Fruit fly (Drosophila melanogaster) whole organism, embryonic: ENCODE results near the gene lwr.
A peak's percentile ranks its signal among the peaks of the same experiment; 100 is the strongest.

Source experiments
- CG13123 ChIP-seq: fragments of 200-800 bp; sonication (Bioruptor generic); optimal IDR thresholded peaks from 2 replicates; lab custom pipeline; 2016; ENCODE audit warnings: missing biosample characterization, missing genetic modification characterization
- CG13775 ChIP-seq: fragments of 200-800 bp; sonication (Bioruptor generic); optimal IDR thresholded peaks from 3 replicates; lab custom pipeline; 2017; ENCODE audit warnings: missing biosample characterization, mild to moderate bottlenecking, missing genetic modification characterization
- CG13894 ChIP-seq: fragments of 200-800 bp; sonication (Bioruptor generic); optimal IDR thresholded peaks from 3 replicates; lab custom pipeline; 2018; ENCODE audit warnings: missing biosample characterization, mild to moderate bottlenecking, missing genetic modification characterization, moderate library complexity
- CG14860 ChIP-seq: fragments of 200-800 bp; sonication (Bioruptor generic); IDR thresholded peaks from 3 replicates; pipeline ENCODE4 v1.3.6; 2022; ENCODE audit warnings: missing biosample characterization, missing genetic modification characterization; ENCODE audit not compliant: partially characterized antibody
- CG15269 ChIP-seq: fragments of 200-800 bp; sonication (Bioruptor generic); optimal IDR thresholded peaks from 2 replicates; lab custom pipeline; 2018; ENCODE audit warnings: missing biosample characterization, mild to moderate bottlenecking, missing genetic modification characterization, moderate library complexity
- CG15696 ChIP-seq: fragments of 200-800 bp; sonication (Bioruptor generic); optimal IDR thresholded peaks from 2 replicates; lab custom pipeline; 2019; ENCODE audit warnings: missing biosample characterization, mild to moderate bottlenecking, missing genetic modification characterization, moderate library complexity
- CG17385 ChIP-seq: fragments of 200-800 bp; sonication (Bioruptor generic); optimal IDR thresholded peaks from 3 replicates; lab custom pipeline; 2018; ENCODE audit warnings: missing biosample characterization, mild to moderate bottlenecking, missing genetic modification characterization
- CG17829 ChIP-seq: fragments of 200-800 bp; optimal IDR thresholded peaks from 2 replicates; lab custom pipeline; 2019; ENCODE audit warnings: missing biosample characterization, mild to moderate bottlenecking, missing genetic modification characterization, moderate library complexity
- CG2116 ChIP-seq: fragments of 200-800 bp; sonication (Bioruptor generic); optimal IDR thresholded peaks from 3 replicates; lab custom pipeline; 2018; ENCODE audit warnings: missing biosample characterization, mild to moderate bottlenecking, missing genetic modification characterization
- CG2120 ChIP-seq: fragments of 200-800 bp; sonication (Bioruptor generic); optimal IDR thresholded peaks from 3 replicates; lab custom pipeline; 2016; ENCODE audit warnings: missing biosample characterization, missing genetic modification characterization
- CG3995 ChIP-seq: fragments of 200-800 bp; sonication (Bioruptor generic); optimal IDR thresholded peaks from 3 replicates; lab custom pipeline; 2016; ENCODE audit warnings: missing biosample characterization, missing genetic modification characterization
- CG42726 ChIP-seq: fragments of 200-800 bp; sonication (Bioruptor generic); IDR thresholded peaks from 2 replicates; pipeline ENCODE4 v1.3.6; 2022; ENCODE audit warnings: missing biosample characterization, missing genetic modification characterization; ENCODE audit not compliant: partially characterized antibody
- CG4282 ChIP-seq: fragments of 200-800 bp; sonication (Bioruptor generic); optimal IDR thresholded peaks from 2 replicates; lab custom pipeline; 2016; ENCODE audit warnings: missing biosample characterization, missing genetic modification characterization
- CG4617 ChIP-seq: fragments of 200-800 bp; sonication (Bioruptor generic); optimal IDR thresholded peaks from 3 replicates; lab custom pipeline; 2016; ENCODE audit warnings: missing biosample characterization, missing genetic modification characterization, borderline replicate concordance
- CG7839 ChIP-seq: fragments of 200-800 bp; sonication (Bioruptor generic); optimal IDR thresholded peaks from 3 replicates; lab custom pipeline; 2018; ENCODE audit warnings: missing biosample characterization, mild to moderate bottlenecking, missing genetic modification characterization, moderate library complexity
- CG7987 ChIP-seq: fragments of 200-800 bp; sonication (Bioruptor generic); optimal IDR thresholded peaks from 2 replicates; lab custom pipeline; 2018; ENCODE audit warnings: missing biosample characterization, mild to moderate bottlenecking, missing genetic modification characterization, moderate library complexity
- CG8281 ChIP-seq: fragments of 200-800 bp; sonication (Bioruptor generic); optimal IDR thresholded peaks from 2 replicates; lab custom pipeline; 2018; ENCODE audit warnings: missing biosample characterization, mild to moderate bottlenecking, missing genetic modification characterization, moderate library complexity
- CG9817 ChIP-seq: fragments of 200-800 bp; sonication (Bioruptor generic); optimal IDR thresholded peaks from 2 replicates; lab custom pipeline; 2018; ENCODE audit warnings: missing biosample characterization, mild to moderate bottlenecking, missing genetic modification characterization, moderate library complexity
- CHES-1-like ChIP-seq: fragments of 200-800 bp; sonication (Bioruptor generic); optimal IDR thresholded peaks from 2 replicates; lab custom pipeline; 2016; ENCODE audit warnings: missing biosample characterization, missing genetic modification characterization
- D19B ChIP-seq: fragments of 200-800 bp; sonication (Bioruptor generic); optimal IDR thresholded peaks from 2 replicates; lab custom pipeline; 2017; ENCODE audit warnings: missing biosample characterization, mild to moderate bottlenecking, missing genetic modification characterization
- HmgD ChIP-seq: fragments of 200-800 bp; sonication (Bioruptor generic); optimal IDR thresholded peaks from 3 replicates; lab custom pipeline; 2016; ENCODE audit warnings: missing biosample characterization, missing genetic modification characterization
- Hmx ChIP-seq: fragments of 200-800 bp; sonication (Bioruptor generic); optimal IDR thresholded peaks from 2 replicates; lab custom pipeline; 2016; ENCODE audit warnings: missing biosample characterization, missing genetic modification characterization
- Hr39 ChIP-seq: fragments of >200 bp; optimal IDR thresholded peaks from 2 replicates; lab custom pipeline; 2017
- Med ChIP-seq: fragments of 200-800 bp; sonication (Bioruptor generic); peaks from one replicate; lab custom pipeline; 2016; ENCODE audit warnings: missing biosample characterization, missing genetic modification characterization, mild to moderate bottlenecking, inconsistent platforms, moderate library complexity
- NC2β ChIP-seq: fragments of 200-800 bp; sonication (Bioruptor generic); optimal IDR thresholded peaks from 2 replicates; lab custom pipeline; 2016; ENCODE audit warnings: missing biosample characterization, missing genetic modification characterization
- Opbp ChIP-seq: fragments of 200-800 bp; sonication (Bioruptor generic); IDR thresholded peaks from 3 replicates; pipeline ENCODE4 v1.3.6; 2022; ENCODE audit warnings: missing biosample characterization, missing genetic modification characterization; ENCODE audit not compliant: partially characterized antibody
- Pdp1 ChIP-seq, 2 experiments: fragments of 200-800 bp; sonication (Bioruptor generic); optimal IDR thresholded peaks; 3 replicates each; lab custom pipeline; 2016; ENCODE audit warnings: missing biosample characterization in 2 of 2, missing genetic modification characterization in 2 of 2, mild to moderate bottlenecking in 1 of 2, moderate library complexity in 1 of 2
- Spps ChIP-seq: fragments of 200-800 bp; sonication (Bioruptor generic); optimal IDR thresholded peaks from 2 replicates; lab custom pipeline; 2018; ENCODE audit warnings: missing biosample characterization, mild to moderate bottlenecking, missing genetic modification characterization
- Ssrp ChIP-seq: fragments of 200-800 bp; sonication (Bioruptor generic); optimal IDR thresholded peaks from 2 replicates; lab custom pipeline; 2018; ENCODE audit warnings: missing biosample characterization, mild to moderate bottlenecking, missing genetic modification characterization, moderate library complexity
- Usf ChIP-seq: fragments of 200-800 bp; sonication (Bioruptor generic); optimal IDR thresholded peaks from 2 replicates; lab custom pipeline; 2017; ENCODE audit warnings: missing genotype, missing biosample characterization, missing genetic modification characterization
- ash1 ChIP-seq: fragments of 200-800 bp; sonication (Bioruptor generic); optimal IDR thresholded peaks from 2 replicates; lab custom pipeline; 2018; ENCODE audit warnings: missing biosample characterization, mild to moderate bottlenecking, missing genetic modification characterization
- cas ChIP-seq: fragments of 200-800 bp; sonication (Bioruptor generic); IDR thresholded peaks from 2 replicates; pipeline ENCODE4 v1.3.6; 2022; ENCODE audit warnings: missing biosample characterization, missing genetic modification characterization
- dpn ChIP-seq, 2 experiments: fragments of 200-800 bp; sonication (Bioruptor generic); optimal IDR thresholded peaks; 3 replicates each; lab custom pipeline; 2016; ENCODE audit warnings: missing biosample characterization in 2 of 2, missing genetic modification characterization in 2 of 2
- ewg ChIP-seq: fragments of 200-800 bp; sonication (Bioruptor generic); optimal IDR thresholded peaks from 3 replicates; lab custom pipeline; 2017; ENCODE audit warnings: mild to moderate bottlenecking, missing biosample characterization, missing genetic modification reagents, missing genetic modification characterization
- fd64A ChIP-seq: fragments of 200-800 bp; sonication (Bioruptor generic); optimal IDR thresholded peaks from 3 replicates; lab custom pipeline; 2018; ENCODE audit warnings: missing biosample characterization, mild to moderate bottlenecking, missing genetic modification characterization
- gem ChIP-seq: fragments of 200-800 bp; sonication (Bioruptor generic); optimal IDR thresholded peaks from 2 replicates; lab custom pipeline; 2019; ENCODE audit warnings: missing biosample characterization, mild to moderate bottlenecking, missing genetic modification characterization, moderate library complexity
- hb ChIP-seq: fragments of 200-800 bp; sonication (Bioruptor generic); IDR thresholded peaks from 3 replicates; pipeline ENCODE4 v1.3.6; 2022; ENCODE audit warnings: missing biosample characterization, missing genetic modification characterization; ENCODE audit not compliant: partially characterized antibody
- jumu ChIP-seq: fragments of 200-800 bp; sonication (Bioruptor generic); optimal IDR thresholded peaks from 3 replicates; lab custom pipeline; 2016; ENCODE audit warnings: missing biosample characterization, missing genetic modification characterization
- lmd ChIP-seq: fragments of 200-800 bp; sonication (Bioruptor generic); IDR thresholded peaks from 2 replicates; pipeline ENCODE4 v1.3.6; 2022; ENCODE audit warnings: missing biosample characterization, missing genetic modification characterization
- lola ChIP-seq, 3 experiments: fragments of >200 bp in 2 of 3; fragments of 200-800 bp in 1 of 3; sonication (Bioruptor generic) in 1 of 3; optimal IDR thresholded peaks; 2 replicates each; lab custom pipeline; 2017 to 2019; ENCODE audit warnings: missing biosample characterization in 3 of 3, missing genetic modification characterization in 3 of 3, mild to moderate bottlenecking in 1 of 3, moderate library complexity in 1 of 3
- pb ChIP-seq: fragments of 200-800 bp; sonication (Bioruptor generic); optimal IDR thresholded peaks from 3 replicates; lab custom pipeline; 2016; ENCODE audit warnings: missing biosample characterization, missing genetic modification characterization
- phol ChIP-seq: fragments of 200-800 bp; sonication (Bioruptor generic); optimal IDR thresholded peaks from 3 replicates; lab custom pipeline; 2018; ENCODE audit warnings: missing biosample characterization, mild to moderate bottlenecking, missing genetic modification characterization, moderate library complexity
- run ChIP-seq: fragments of 200-800 bp; sonication (Bioruptor generic); optimal IDR thresholded peaks from 3 replicates; lab custom pipeline; 2018; ENCODE audit warnings: missing biosample characterization, mild to moderate bottlenecking, missing genetic modification characterization
- sc ChIP-seq, 3 experiments: fragments of >200 bp in 2 of 3; fragments of 200-800 bp in 1 of 3; sonication (Bioruptor generic) in 1 of 3; optimal IDR thresholded peaks; 2 replicates in 2 of 3; 3 replicates in 1 of 3; lab custom pipeline; 2017; ENCODE audit warnings: mild to moderate bottlenecking in 1 of 3, missing biosample characterization in 1 of 3, missing genetic modification characterization in 1 of 3, missing genetic modification reagents in 1 of 3
- shn ChIP-seq: fragments of 200-800 bp; sonication (Bioruptor generic); optimal IDR thresholded peaks from 3 replicates; lab custom pipeline; 2016; ENCODE audit warnings: missing biosample characterization, missing genetic modification characterization
- tap ChIP-seq: fragments of 200-800 bp; optimal IDR thresholded peaks from 3 replicates; lab custom pipeline; 2019; ENCODE audit warnings: missing biosample characterization, mild to moderate bottlenecking, missing genetic modification characterization, moderate library complexity
- tll ChIP-seq, 2 experiments: fragments of 200-800 bp in 1 of 2; fragments of >200 bp in 1 of 2; sonication (Bioruptor generic) in 1 of 2; optimal IDR thresholded peaks; 2 replicates each; lab custom pipeline; 2017 to 2019; ENCODE audit warnings: missing biosample characterization in 2 of 2, missing genetic modification characterization in 2 of 2, mild to moderate bottlenecking in 1 of 2, moderate library complexity in 1 of 2
- tx ChIP-seq: fragments of 200-800 bp; sonication (Bioruptor generic); optimal IDR thresholded peaks from 2 replicates; lab custom pipeline; 2016; ENCODE audit warnings: missing biosample characterization, missing genetic modification characterization
- zen ChIP-seq: fragments of 200-800 bp; sonication (Bioruptor generic); optimal IDR thresholded peaks from 3 replicates; lab custom pipeline; 2018; ENCODE audit warnings: missing biosample characterization, mild to moderate bottlenecking, missing genetic modification characterization, moderate library complexity

lwr gene

DNA sequence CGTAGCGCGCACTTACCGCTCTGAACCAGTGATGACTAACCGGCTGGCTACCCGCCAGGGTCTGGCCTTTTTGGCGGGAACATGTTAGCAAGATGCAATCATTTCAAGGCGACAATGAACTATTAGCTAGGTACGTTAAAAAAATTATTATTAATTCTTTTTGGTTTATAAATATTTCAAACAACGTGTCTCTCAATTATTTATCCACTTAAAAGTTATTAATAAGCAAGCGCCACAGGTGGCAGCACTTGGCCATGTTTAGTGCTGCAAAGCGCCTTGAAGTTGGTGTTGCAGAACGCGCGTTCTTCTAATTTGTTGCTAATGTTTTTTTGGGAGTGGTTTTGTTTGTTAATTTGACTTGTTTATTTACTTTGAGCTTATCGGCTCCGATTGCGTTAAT, 31.8 kb upstream of the lwr start, which contains the start of the genes Ipk2 and cold (continued):
- peak; percentile 96 for TF ChIP-seq CG4617 (GFP tag; lab: Kevin White, UChicago)
- peak; percentile 76 for TF ChIP-seq shn (GFP tag; lab: Kevin White, UChicago)
- TF ChIP-seq Hr39 (lab: Kevin White, UChicago): no peak
- TF ChIP-seq CHES-1-like: peak; percentile 84
- TF ChIP-seq CG7839 (tag; lab: Kevin White, UChicago): peak; percentile 82
- peak; percentile 20 for TF ChIP-seq HmgD (GFP tag; lab: Kevin White, UChicago)
- TF ChIP-seq NC2β (GFP tag; lab: Kevin White, UChicago): peak; percentile 64
- TF ChIP-seq Med (GFP tag; lab: Kevin White, UChicago): peak; percentile 97
- TF ChIP-seq Spps (tag; lab: Kevin White, UChicago): peak; percentile 29
- TF ChIP-seq D19B (GFP tag; lab: Kevin White, UChicago): peak; percentile 65
- TF ChIP-seq CG42726: no peak
- TF ChIP-seq fd64A (GFP tag; lab: Kevin White, UChicago): no peak
- peak; percentile 69 for TF ChIP-seq CG15696 (tag; lab: Kevin White, UChicago)
- peak in 1 of 2 experiments; percentile 81 for TF ChIP-seq Pdp1 (GFP tag; optimal IDR thresholded peaks at IDR 0.05; lab: Kevin White, UChicago)
- no peak for TF ChIP-seq sc (optimal IDR thresholded peaks at IDR 0.05; lab: Kevin White, UChicago)
- TF ChIP-seq sc (GFP tag; optimal IDR thresholded peaks at IDR 0.05; lab: Kevin White, UChicago): peak; percentile 42
- TF ChIP-seq CG7987 (GFP tag; lab: Kevin White, UChicago): peak; percentile 76
- TF ChIP-seq Ssrp (tag; lab: Kevin White, UChicago): peak; percentile 72
- peak; percentile 50 for TF ChIP-seq pb (GFP tag; lab: Kevin White, UChicago)
- peak; percentile 65 for TF ChIP-seq Usf (GFP tag; lab: Kevin White, UChicago)
- TF ChIP-seq Hmx (GFP tag; lab: Kevin White, UChicago): no peak
- TF ChIP-seq CG2120 (GFP tag; lab: Kevin White, UChicago): peak; percentile 90
- TF ChIP-seq CG3995 (GFP tag; lab: Kevin White, UChicago): peak; percentile 59
- TF ChIP-seq lmd (GFP tag; lab: Robert Waterston, UW): peak; percentile 86
- TF ChIP-seq CG9817 (tag; lab: Kevin White, UChicago): peak; percentile 85
- TF ChIP-seq tx (GFP tag; lab: Kevin White, UChicago): peak; percentile 75
- peak; percentile 83 for TF ChIP-seq ewg (GFP tag; lab: Kevin White, UChicago)
- peak in 1 of 3 experiments; percentile 77 for TF ChIP-seq lola (GFP tag; optimal IDR thresholded peaks at IDR 0.05; lab: Kevin White, UChicago)
- TF ChIP-seq Opbp: peak; percentile 37; the same call in 1 of the 3 replicates
- no peak for TF ChIP-seq gem (tag; lab: Kevin White, UChicago)
- peak; percentile 12 to 46 for TF ChIP-seq tll (GFP tag; optimal IDR thresholded peaks at IDR 0.05; lab: Kevin White, UChicago)
- TF ChIP-seq dpn (GFP tag; optimal IDR thresholded peaks at IDR 0.05; lab: Kevin White, UChicago): peak; percentile 84 to 87
- TF ChIP-seq phol (tag; lab: Kevin White, UChicago): peak; percentile 88
- peak; percentile 62 for TF ChIP-seq CG13123 (GFP tag; lab: Kevin White, UChicago)
- TF ChIP-seq CG17385: peak; percentile 76
- peak; percentile 70 for TF ChIP-seq CG2116 (GFP tag; lab: Kevin White, UChicago)
- peak; percentile 85 for TF ChIP-seq zen (tag; lab: Kevin White, UChicago)
- peak; percentile 77 for TF ChIP-seq CG17829 (tag; lab: Kevin White, UChicago)
- TF ChIP-seq CG4282 (GFP tag; lab: Kevin White, UChicago): peak; percentile 51
- TF ChIP-seq CG14860 (GFP tag; lab: Robert Waterston, UW): no peak
- peak; percentile 39 for TF ChIP-seq run (tag; lab: Kevin White, UChicago)
- TF ChIP-seq CG15269: no peak
- TF ChIP-seq jumu: peak; percentile 79
- TF ChIP-seq tap (tag; lab: Kevin White, UChicago): no peak
- TF ChIP-seq CG13894 (tag; lab: Kevin White, UChicago): no peak
- peak; percentile 34 for TF ChIP-seq CG8281 (tag; lab: Kevin White, UChicago)
- TF ChIP-seq CG13775 (GFP tag; lab: Kevin White, UChicago): peak; percentile 86
- no peak for TF ChIP-seq hb (GFP tag; lab: Robert Waterston, UW)
- no peak for TF ChIP-seq ash1 (GFP tag; lab: Kevin White, UChicago)
- 0 out of 2 replicates have a peak, but pooled peaks have one; percentile 42 for TF ChIP-seq cas (GFP tag; lab: Robert Waterston, UW)
